Fruit fly (Drosophila melanogaster): Measurements from ENCODE around the gene SelR.

Gene SelR

DNA sequence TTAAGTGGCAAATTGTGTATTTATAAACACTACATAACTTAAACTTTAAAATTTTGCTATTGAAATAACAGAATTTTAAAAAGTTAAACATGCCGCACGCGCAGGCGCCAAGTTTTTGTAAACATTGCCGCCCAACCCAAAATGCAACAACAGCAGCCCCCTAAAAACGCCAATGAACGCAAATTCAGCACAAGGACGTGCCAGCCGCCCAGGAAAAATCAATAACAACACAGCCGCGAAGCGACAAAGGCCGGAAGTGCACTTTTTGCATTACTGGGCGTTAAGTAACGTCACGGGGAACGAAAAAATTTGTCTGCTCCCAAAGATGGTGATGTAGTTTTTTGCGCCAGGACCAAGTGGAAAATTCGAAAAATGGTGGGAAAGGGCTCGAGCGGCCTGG is 4.4 kb upstream of the SelR start, which contains the start of gene CG4596 (continued):
- TF ChIP-seq Aef1 (GFP tag; IDR thresholded peaks at IDR 0.05) (no peak), trh (GFP tag; optimal IDR thresholded peaks at IDR 0.05) (no peak), CG11456 (GFP tag; IDR thresholded peaks at IDR 0.05) (no peak), sens (GFP tag) (no peak), fd96Cb (tag; optimal IDR thresholded peaks at IDR 0.05) (no peak), Mrtf (GFP tag; IDR thresholded peaks at IDR 0.05) (no peak), cad (GFP tag; optimal IDR thresholded peaks at IDR 0.05) (no peak), CG4282 (GFP tag; optimal IDR thresholded peaks at IDR 0.05) (no peak), Med (GFP tag) (peak; percentile 1), onecut (GFP tag; IDR thresholded peaks at IDR 0.05) (peak; percentile 98), CG31388 (GFP tag; optimal IDR thresholded peaks at IDR 0.05) (no peak), grn (GFP tag; optimal IDR thresholded peaks at IDR 0.05) (no peak), nmo (GFP tag; optimal IDR thresholded peaks at IDR 0.05) (no peak), cas (GFP tag; IDR thresholded peaks at IDR 0.05) (no peak), BtbVII (GFP tag; optimal IDR thresholded peaks at IDR 0.05) (no peak), ranshi (GFP tag; IDR thresholded peaks at IDR 0.05) (no peak), ewg (GFP tag; optimal IDR thresholded peaks at IDR 0.05) (peak; percentile 83), CG12219 (GFP tag; optimal IDR thresholded peaks at IDR 0.05) (no peak), Ssrp (tag; optimal IDR thresholded peaks at IDR 0.05) (no peak), B-H2 (GFP tag; optimal IDR thresholded peaks at IDR 0.05) (no peak), Ada2b (GFP tag; IDR thresholded peaks at IDR 0.05) (no peak), ara (GFP tag; IDR thresholded peaks at IDR 0.05) (no peak)

DNA sequence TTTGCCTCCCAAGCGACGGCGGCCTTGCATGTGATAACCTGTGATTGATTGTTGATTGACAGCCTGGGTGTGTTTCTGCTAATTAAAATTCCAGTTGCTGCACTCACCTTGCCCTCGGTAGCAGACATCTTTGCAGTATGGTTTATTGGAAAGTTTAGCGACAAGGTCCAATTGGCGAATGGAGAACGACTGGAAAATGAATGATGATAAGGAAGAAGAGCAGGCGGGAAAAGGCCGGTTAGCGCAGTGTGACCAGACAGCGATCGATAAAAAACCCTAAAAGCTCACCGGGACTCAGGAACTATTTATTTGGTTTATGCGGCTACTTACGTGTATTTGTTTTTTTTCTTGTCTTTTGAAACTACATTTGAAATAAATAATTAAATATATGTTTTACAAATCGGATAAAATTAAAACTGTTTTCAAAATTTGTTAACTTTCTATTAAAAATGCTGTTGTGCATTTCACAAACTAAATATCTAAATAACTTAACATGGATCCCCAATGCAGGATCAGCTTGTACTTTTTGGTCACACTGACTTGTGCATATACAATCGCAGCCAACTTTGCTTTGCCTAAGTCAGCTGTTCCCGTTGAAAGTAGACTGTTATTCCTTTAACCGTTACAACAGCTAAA is 3.8 kb upstream of the SelR start, which contains the start of gene Fdh:
TSS of gene Fdh (minus strand) at position 234 of the 636 bp plus-strand sequence.
- TF ChIP-seq onecut (GFP tag; IDR thresholded peaks at IDR 0.05) (no peak), CG1647 (GFP tag; optimal IDR thresholded peaks at IDR 0.05) (no peak), Eip74EF (GFP tag; optimal IDR thresholded peaks at IDR 0.05) (peak in 1 of 2 experiments; percentile 38), HLH54F (GFP tag; optimal IDR thresholded peaks at IDR 0.05) (no peak), Lim3 (GFP tag; IDR thresholded peaks at IDR 0.05) (no peak), CG11456 (GFP tag; IDR thresholded peaks at IDR 0.05) (no peak), CG32772 (GFP tag; IDR thresholded peaks at IDR 0.05) (no peak), Optix (GFP tag; IDR thresholded peaks at IDR 0.05) (no peak), gem (tag; optimal IDR thresholded peaks at IDR 0.05) (peak; percentile 78), CG3281 (GFP tag; optimal IDR thresholded peaks at IDR 0.05) (peak; percentile 54), Ptx1 (GFP tag; IDR thresholded peaks at IDR 0.05) (peak; percentile 45), Awh (GFP tag; IDR thresholded peaks at IDR 0.05) (no peak), CG8290 (GFP tag; optimal IDR thresholded peaks at IDR 0.05) (peak; percentile 89), CG8290 (tag; optimal IDR thresholded peaks at IDR 0.05) (peak; percentile 47 to 81), CG7745 (tag; optimal IDR thresholded peaks at IDR 0.05) (no peak), btn (GFP tag; optimal IDR thresholded peaks at IDR 0.05) (no peak), CG6765 (GFP tag; optimal IDR thresholded peaks at IDR 0.05) (peak; percentile 22), fru (optimal IDR thresholded peaks at IDR 0.05) (no peak), Trl (optimal IDR thresholded peaks at IDR 0.05) (no peak), Trl (GFP tag; optimal IDR thresholded peaks at IDR 0.05) (peak; percentile 45), CG18764 (GFP tag; optimal IDR thresholded peaks at IDR 0.05) (peak; percentile 27), CG10543 (GFP tag; optimal IDR thresholded peaks at IDR 0.05) (peak; percentile 9), lola (GFP tag; optimal IDR thresholded peaks at IDR 0.05) (peak in 1 of 3 experiments; percentile 81), ash1 (GFP tag; optimal IDR thresholded peaks at IDR 0.05) (no peak), Six4 (GFP tag; optimal IDR thresholded peaks at IDR 0.05) (no peak), aop (GFP tag; IDR thresholded peaks at IDR 0.05) (no peak), usp (GFP tag; optimal IDR thresholded peaks at IDR 0.05) (no peak), YL-1 (GFP tag; optimal IDR thresholded peaks at IDR 0.05) (peak; percentile 41), gt (GFP tag; IDR thresholded peaks at IDR 0.05) (no peak), dmrt99B (tag; optimal IDR thresholded peaks at IDR 0.05) (peak; percentile 58), CG2199 (GFP tag; IDR thresholded peaks at IDR 0.05) (no peak), phol (tag; optimal IDR thresholded peaks at IDR 0.05) (peak; percentile 78), Jarid2 (GFP tag; optimal IDR thresholded peaks at IDR 0.05) (peak; percentile 6)

All from whole organism, embryonic.